Worm (Caenorhabditis elegans): ENCODE data around the gene nspb-5.

DNA sequence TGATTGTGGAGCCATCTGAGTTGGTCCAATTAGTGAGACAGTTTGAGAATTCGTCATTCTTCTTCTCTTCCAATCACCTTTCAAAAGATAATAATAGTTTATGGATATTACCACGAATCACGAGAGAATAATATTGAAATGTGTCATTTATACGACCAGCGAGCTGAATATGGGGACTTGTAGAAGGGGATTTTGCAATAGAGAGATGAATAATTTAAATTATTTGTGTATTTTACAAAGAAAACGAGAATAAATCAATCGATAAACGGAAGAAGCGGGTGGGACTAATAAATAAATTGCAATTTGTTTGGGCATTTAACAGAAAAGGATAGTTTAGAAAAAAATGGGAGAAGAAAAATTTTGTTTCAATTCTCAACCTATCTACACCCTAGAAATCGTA is 16.2 kb upstream of the nspb-5 start, which contains the start of gene odr-8:
- TF ChIP-seq fkh-10 (GFP tag; optimal IDR thresholded peaks at IDR 0.05) (no peak), unc-3 (GFP tag; conservative IDR thresholded peaks at IDR 0.05) (no peak), unc-3 (tag; optimal IDR thresholded peaks at IDR 0.05) (no peak), pha-2 (tag; optimal IDR thresholded peaks at IDR 0.05) (no peak), ama-1 (optimal IDR thresholded peaks at IDR 0.05) (no peak), ceh-31 (tag; optimal IDR thresholded peaks at IDR 0.05) (no peak), nhr-11 (tag; optimal IDR thresholded peaks at IDR 0.05) (no peak), ceh-6 (GFP tag; optimal IDR thresholded peaks at IDR 0.05) (no peak), unc-42 (tag; optimal IDR thresholded peaks at IDR 0.05) (no peak), rnt-1 (tag; optimal IDR thresholded peaks at IDR 0.05) (no peak), K09A11.1 (tag; optimal IDR thresholded peaks at IDR 0.05; ENCODE audit: insufficient read depth) (no peak), lim-6 (tag; optimal IDR thresholded peaks at IDR 0.05) (no peak), hlh-15 (tag; optimal IDR thresholded peaks at IDR 0.05) (no peak)

Data from whole organism, late embryonic.